Worm (Caenorhabditis elegans) whole organism, L4/young adult: ENCODE data around the gene T16G1.3.

ENCODE experiments used
- W03F9.2 ChIP-seq: fragments of 150-350 bp; optimal IDR thresholded peaks from 2 replicates; lab custom pipeline; 2014; ENCODE audit warnings: missing biosample characterization, missing genetic modification characterization
- dao-5 ChIP-seq: sonication (generic microtip); optimal IDR thresholded peaks from 2 replicates; lab custom pipeline; 2016; ENCODE audit warnings: missing genotype, missing genetic modification characterization, moderate library complexity, missing compliant biosample characterization
- him-1 ChIP-seq: sonication (generic microtip); optimal IDR thresholded peaks from 2 replicates; lab custom pipeline; 2016; ENCODE audit warnings: missing genotype, missing genetic modification reagents, missing genetic modification characterization, missing compliant biosample characterization

DNA sequence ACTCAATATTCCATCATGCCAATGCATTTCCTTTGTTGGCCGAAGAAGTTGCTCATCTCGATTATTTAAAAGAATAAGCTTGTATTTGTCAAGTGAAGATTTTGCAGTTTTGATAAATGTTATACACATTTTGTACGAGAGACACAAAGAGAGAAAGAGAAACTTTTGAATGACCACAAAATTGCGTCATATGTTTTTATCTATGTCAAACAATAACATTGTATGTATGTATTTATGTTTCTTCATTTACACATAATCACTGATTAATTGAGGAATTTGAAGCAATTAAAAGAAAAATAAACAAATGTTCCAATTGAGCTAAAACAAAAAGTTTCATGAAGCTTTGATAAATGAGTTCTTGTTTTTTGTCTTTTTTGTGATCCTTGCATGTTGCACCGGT, 19.1 kb upstream of the T16G1.3 start, which contains the start of gene hrg-9:
- TF ChIP-seq dao-5 (tag; lab: Kevin White, UChicago) (no peak), him-1 (tag; lab: Kevin White, UChicago) (no peak), W03F9.2 (tag; lab: Kevin White, UChicago) (no peak)
